Worm (Caenorhabditis elegans) whole organism, young adult: Measurements from ENCODE around the gene col-172.

Source experiments
- F10E7.11 ChIP-seq: sonication (generic microtip); optimal IDR thresholded peaks from 2 replicates; lab custom pipeline; 2017; ENCODE audit warnings: mild to moderate bottlenecking, missing genetic modification characterization, moderate library complexity, missing compliant biosample characterization
- athp-1 ChIP-seq: sonication (generic microtip); optimal IDR thresholded peaks from 2 replicates; lab custom pipeline; 2017; ENCODE audit warnings: mild to moderate bottlenecking, missing genetic modification characterization, missing compliant biosample characterization
- nhr-179 ChIP-seq: sonication (generic microtip); optimal IDR thresholded peaks from 2 replicates; lab custom pipeline; 2016; ENCODE audit warnings: mild to moderate bottlenecking, missing genetic modification characterization, missing compliant biosample characterization
- nhr-90 ChIP-seq: sonication (generic microtip); optimal IDR thresholded peaks from 2 replicates; lab custom pipeline; 2016; ENCODE audit warnings: missing genotype, mild to moderate bottlenecking, missing genetic modification characterization, missing compliant biosample characterization
- snpc-3.4 ChIP-seq: sonication (generic microtip); optimal IDR thresholded peaks from 2 replicates; lab custom pipeline; 2017; ENCODE audit warnings: missing genetic modification characterization, mild to moderate bottlenecking, missing compliant biosample characterization, antibody characterized with exemption, moderate library complexity, missing genotype, missing genetic modification reagents
- unc-62 ChIP-seq: fragments of 150-350 bp; optimal IDR thresholded peaks from 2 replicates; lab custom pipeline; 2014; ENCODE audit warnings: missing biosample characterization, missing genetic modification reagents, missing genetic modification characterization

ce11 chrX:6654139-6654538 is 18.5 kb upstream of the col-172 start:
- TF ChIP-seq F10E7.11 (no peak), nhr-179 (tag; lab: Kevin White, UChicago) (no peak), snpc-3.4 (tag; lab: Kevin White, UChicago) (no peak), nhr-90 (tag; lab: Kevin White, UChicago) (no peak), unc-62 (GFP tag; lab: Kevin White, UChicago) (no peak), athp-1 (no peak)
